Worm (Caenorhabditis elegans) whole organism, L4 larva: ENCODE results near the gene F19F10.3.

Experiments
- F10B5.3 ChIP-seq: sonication (generic microtip); optimal IDR thresholded peaks from 2 replicates; lab custom pipeline; 2016; ENCODE audit warnings: mild to moderate bottlenecking, missing genetic modification characterization, missing compliant biosample characterization
- F44E2.7 ChIP-seq: fragments of 200-800 bp; sonication (Bioruptor generic); IDR thresholded peaks from 2 replicates; pipeline ENCODE4 v2.1.2; 2022; ENCODE audit warnings: missing genetic modification characterization, missing compliant biosample characterization
- F49E8.2 ChIP-seq: sonication (generic microtip); optimal IDR thresholded peaks from 2 replicates; lab custom pipeline; 2016; ENCODE audit warnings: missing compliant biosample characterization, mild to moderate bottlenecking, missing genetic modification characterization, borderline replicate concordance
- Y48G9A.11 ChIP-seq: fragments of 200-800 bp; sonication (Bioruptor generic); IDR thresholded peaks from 2 replicates; pipeline ENCODE4 v1.3.6; 2022; ENCODE audit warnings: missing genetic modification reagents, missing genetic modification characterization, missing compliant biosample characterization
- ZK337.2 ChIP-seq: fragments of 200-800 bp; sonication (Bioruptor generic); IDR thresholded peaks from 2 replicates; pipeline ENCODE4 v1.3.6; 2022; ENCODE audit warnings: missing genetic modification reagents, missing genetic modification characterization, missing compliant biosample characterization
- ZK546.5 ChIP-seq, 2 experiments: sonication (generic microtip); optimal IDR thresholded peaks; 2 replicates each; lab custom pipeline; 2017; ENCODE audit warnings: missing biosample characterization in 2 of 2, missing genetic modification characterization in 2 of 2
- aly-2 ChIP-seq: sonication (generic microtip); optimal IDR thresholded peaks from 2 replicates; lab custom pipeline; 2018; ENCODE audit warnings: missing biosample characterization, missing genetic modification characterization
- arid-1 ChIP-seq: fragments of 200-800 bp; sonication (Bioruptor generic); conservative IDR thresholded peaks from 2 replicates; pipeline ENCODE4 v1.3.6; 2022; ENCODE audit warnings: missing genetic modification reagents, missing genetic modification characterization, missing compliant biosample characterization
- ceh-62 ChIP-seq: sonication (generic microtip); optimal IDR thresholded peaks from 2 replicates; lab custom pipeline; 2017; ENCODE audit warnings: missing biosample characterization, missing genetic modification characterization
- ctbp-1 ChIP-seq: fragments of 200-800 bp; sonication (Bioruptor generic); IDR thresholded peaks from 2 replicates; pipeline ENCODE4 v1.3.6; 2022; ENCODE audit warnings: missing genetic modification reagents, missing genetic modification characterization, missing compliant biosample characterization
- daf-12 ChIP-seq: fragments of 150-350 bp; optimal IDR thresholded peaks from 2 replicates; lab custom pipeline; 2014; ENCODE audit warnings: missing biosample characterization, missing genetic modification reagents, missing genetic modification characterization
- daf-16 ChIP-seq, 3 experiments: sonication (generic microtip); optimal IDR thresholded peaks; 2 replicates each; lab custom pipeline; 2016 to 2017; ENCODE audit warnings: missing genetic modification characterization in 3 of 3, missing genetic modification reagents in 3 of 3, mild to moderate bottlenecking in 2 of 3, missing compliant biosample characterization in 2 of 3, missing biosample characterization in 1 of 3, moderate library complexity in 1 of 3
- daf-8 ChIP-seq: fragments of 200-800 bp; sonication (Bioruptor generic); IDR thresholded peaks from 2 replicates; pipeline ENCODE4 v1.3.6; 2022; ENCODE audit warnings: missing genetic modification characterization, missing compliant biosample characterization
- dpl-1 ChIP-seq: fragments of 150-350 bp; optimal IDR thresholded peaks from 2 replicates; lab custom pipeline; 2014; ENCODE audit warnings: missing biosample characterization, missing genetic modification reagents, missing genetic modification characterization
- dve-1 ChIP-seq: sonication (generic microtip); optimal IDR thresholded peaks from 2 replicates; lab custom pipeline; 2017; ENCODE audit warnings: antibody characterized with exemption, mild to moderate bottlenecking, missing genetic modification characterization, missing compliant biosample characterization; ENCODE audit not compliant: insufficient read depth
- fkh-10 ChIP-seq: fragments of 150-350 bp; optimal IDR thresholded peaks from 2 replicates; lab custom pipeline; 2014; ENCODE audit warnings: missing biosample characterization, missing genetic modification reagents, missing genetic modification characterization
- fos-1 ChIP-seq: fragments of 150-350 bp; optimal IDR thresholded peaks from 2 replicates; lab custom pipeline; 2014; ENCODE audit warnings: missing biosample characterization, missing genetic modification characterization
- gei-8 ChIP-seq: fragments of 200-800 bp; sonication (Bioruptor generic); optimal IDR thresholded peaks from 2 replicates; lab custom pipeline; 2018; ENCODE audit warnings: mild to moderate bottlenecking, missing genetic modification characterization, missing compliant biosample characterization
- jun-1 ChIP-seq: fragments of 150-350 bp; optimal IDR thresholded peaks from 2 replicates; lab custom pipeline; 2014; ENCODE audit warnings: missing biosample characterization, missing genetic modification reagents, missing genetic modification characterization
- lin-1 ChIP-seq: fragments of 200-800 bp; sonication (Bioruptor generic); IDR thresholded peaks from 2 replicates; pipeline ENCODE4 v1.3.6; 2022; ENCODE audit warnings: missing genetic modification reagents, missing genetic modification characterization, missing compliant biosample characterization
- lin-13 ChIP-seq: fragments of 150-350 bp; optimal IDR thresholded peaks from 2 replicates; lab custom pipeline; 2014; ENCODE audit warnings: missing biosample characterization, missing genetic modification reagents, missing genetic modification characterization
- lin-15B ChIP-seq: fragments of 150-350 bp; sonication (generic microtip); optimal IDR thresholded peaks from 3 replicates; lab custom pipeline; 2014; ENCODE audit warnings: missing biosample characterization, missing genetic modification characterization
- lin-38 ChIP-seq: fragments of 200-800 bp; sonication (Bioruptor generic); IDR thresholded peaks from 2 replicates; pipeline ENCODE4 v1.3.6; 2022; ENCODE audit warnings: missing genetic modification reagents, missing genetic modification characterization, missing compliant biosample characterization
- lsy-2 ChIP-seq, 2 experiments: fragments of 150-350 bp in 1 of 2; sonication (generic microtip) in 1 of 2; optimal IDR thresholded peaks; 2 replicates each; lab custom pipeline; 2014 to 2017; ENCODE audit warnings: missing biosample characterization in 2 of 2, missing genetic modification characterization in 2 of 2
- madf-5 ChIP-seq, 2 experiments: fragments of 200-800 bp; sonication (Bioruptor generic); IDR thresholded peaks; 2 replicates each; pipeline ENCODE4 v1.3.6; 2022; ENCODE audit warnings: missing compliant biosample characterization in 2 of 2, missing genetic modification characterization in 2 of 2
- mdl-1 ChIP-seq, 2 experiments: fragments of 150-350 bp in 1 of 2; sonication (generic microtip) in 1 of 2; optimal IDR thresholded peaks; 2 replicates each; lab custom pipeline; 2014 to 2017; ENCODE audit warnings: missing biosample characterization in 2 of 2, missing genetic modification characterization in 2 of 2
- mdt-29 ChIP-seq: fragments of 200-800 bp; sonication (Bioruptor generic); IDR thresholded peaks from 2 replicates; pipeline ENCODE4 v1.3.6; 2022; ENCODE audit warnings: missing genetic modification reagents, missing genetic modification characterization, missing compliant biosample characterization
- mep-1 ChIP-seq: fragments of 150-350 bp; sonication (generic microtip); optimal IDR thresholded peaks from 3 replicates; lab custom pipeline; 2014; ENCODE audit warnings: missing biosample characterization, missing genetic modification characterization
- mes-2 ChIP-seq: sonication (generic microtip); optimal IDR thresholded peaks from 2 replicates; lab custom pipeline; 2016; ENCODE audit warnings: missing genotype, mild to moderate bottlenecking, missing genetic modification characterization, missing compliant biosample characterization; ENCODE audit not compliant: poor library complexity, severe bottlenecking
- mxl-2 ChIP-seq: fragments of 200-800 bp; sonication (Bioruptor generic); conservative IDR thresholded peaks from 2 replicates; pipeline ENCODE4 v1.3.6; 2022; ENCODE audit warnings: missing genetic modification reagents, missing genetic modification characterization, missing compliant biosample characterization
- mxl-3 ChIP-seq: fragments of 200-800 bp; sonication (Bioruptor generic); optimal IDR thresholded peaks from 2 replicates; lab custom pipeline; 2018; ENCODE audit warnings: mild to moderate bottlenecking, missing genetic modification characterization, missing compliant biosample characterization
- nhr-10 ChIP-seq: fragments of 150-350 bp; optimal IDR thresholded peaks from 2 replicates; lab custom pipeline; 2014; ENCODE audit warnings: missing biosample characterization, missing genetic modification characterization
- nhr-111 ChIP-seq: fragments of 200-800 bp; sonication (Bioruptor generic); optimal IDR thresholded peaks from 2 replicates; lab custom pipeline; 2018; ENCODE audit warnings: mild to moderate bottlenecking, missing genetic modification characterization, missing compliant biosample characterization
- nhr-77 ChIP-seq: fragments of 150-350 bp; optimal IDR thresholded peaks from 2 replicates; lab custom pipeline; 2014; ENCODE audit warnings: missing biosample characterization, missing genetic modification characterization
- pha-4 ChIP-seq, 2 experiments: fragments of 150-350 bp in 1 of 2; fragments of 200-800 bp in 1 of 2; sonication (Bioruptor generic) in 1 of 2; IDR thresholded peaks in 1 of 2; optimal IDR thresholded peaks in 1 of 2; 2 replicates each; pipeline versions ENCODE4 v1.3.6 to Lab custom; 2014 to 2022; ENCODE audit warnings: missing genetic modification characterization in 2 of 2, missing genetic modification reagents in 2 of 2, missing biosample characterization in 1 of 2, missing compliant biosample characterization in 1 of 2
- set-16 ChIP-seq: fragments of 200-800 bp; sonication (Bioruptor generic); IDR thresholded peaks from 2 replicates; pipeline ENCODE4 v1.3.6; 2022; ENCODE audit warnings: missing genetic modification reagents, missing genetic modification characterization, missing compliant biosample characterization
- snpc-1.2 ChIP-seq: fragments of 200-800 bp; sonication (Bioruptor generic); IDR thresholded peaks from 2 replicates; pipeline ENCODE4 v1.3.6; 2022; ENCODE audit warnings: missing genetic modification reagents, missing genetic modification characterization, missing compliant biosample characterization
- spr-1 ChIP-seq: sonication (generic microtip); optimal IDR thresholded peaks from 2 replicates; lab custom pipeline; 2016; ENCODE audit warnings: mild to moderate bottlenecking, missing genetic modification characterization, missing compliant biosample characterization
- tra-1 ChIP-seq: fragments of 200-800 bp; sonication (Bioruptor generic); IDR thresholded peaks from 2 replicates; pipeline ENCODE4 v1.3.6; 2022; ENCODE audit warnings: missing genetic modification reagents, missing genetic modification characterization, missing compliant biosample characterization
- unc-130 ChIP-seq: sonication (generic microtip); optimal IDR thresholded peaks from 2 replicates; lab custom pipeline; 2016; ENCODE audit warnings: missing genetic modification reagents, missing genetic modification characterization, missing compliant biosample characterization
- vab-7 ChIP-seq: fragments of 200-800 bp; sonication (Bioruptor generic); IDR thresholded peaks from 2 replicates; pipeline ENCODE4 v1.3.6; 2022; ENCODE audit warnings: missing genetic modification reagents, missing genetic modification characterization, missing compliant biosample characterization
- zip-11 ChIP-seq: fragments of 200-800 bp; sonication (Bioruptor generic); IDR thresholded peaks from 2 replicates; pipeline ENCODE4 v1.3.6; 2022; ENCODE audit warnings: missing genetic modification characterization, missing compliant biosample characterization
- zip-2 ChIP-seq: fragments of 150-350 bp; optimal IDR thresholded peaks from 2 replicates; lab custom pipeline; 2014; ENCODE audit warnings: missing biosample characterization, missing genetic modification characterization

F19F10.3 gene

DNA sequence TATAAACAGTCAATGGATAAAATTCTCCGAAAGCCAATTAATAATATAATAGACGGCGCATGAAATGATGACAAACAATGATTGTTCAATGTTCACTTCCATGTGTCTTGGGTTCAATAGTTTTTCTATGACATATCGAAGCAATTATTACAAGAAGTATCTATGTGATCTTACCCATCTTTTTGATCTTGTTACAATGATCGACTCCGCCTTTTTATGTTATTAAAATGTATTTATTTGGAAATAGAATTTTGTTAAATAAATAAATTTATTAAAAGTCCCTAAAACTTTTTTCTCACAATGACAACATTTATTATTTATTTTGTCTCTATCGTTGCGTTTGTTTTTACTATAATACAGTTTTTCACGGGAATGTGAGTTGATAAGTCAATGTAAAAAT, 22.1 kb upstream of the F19F10.3 start, which contains the start of gene swt-2:
swt-2 (plus strand) TSS at position 301 of the 400 bp plus-strand sequence.
- TF ChIP-seq spr-1 (no peak), daf-12 (no peak), pha-4 (GFP tag; IDR thresholded peaks at IDR 0.05; lab: Robert Waterston, UW) (no peak), pha-4 (tag; optimal IDR thresholded peaks at IDR 0.05; lab: Kevin White, UChicago) (no peak), F49E8.2 (tag; lab: Kevin White, UChicago) (no peak), arid-1 (GFP tag; lab: Robert Waterston, UW) (no peak), ctbp-1 (GFP tag; lab: Robert Waterston, UW) (no peak), vab-7 (GFP tag; lab: Robert Waterston, UW) (no peak), lsy-2 (tag; optimal IDR thresholded peaks at IDR 0.05; lab: Kevin White, UChicago) (no peak), mxl-3 (GFP tag; lab: Kevin White, UChicago) (no peak), mes-2 (tag; lab: Kevin White, UChicago) (no peak), madf-5 (GFP tag; IDR thresholded peaks at IDR 0.05; lab: Robert Waterston, UW) (no peak), set-16 (GFP tag; lab: Robert Waterston, UW) (no peak), daf-8 (GFP tag; lab: Robert Waterston, UW) (no peak), tra-1 (GFP tag; lab: Robert Waterston, UW) (no peak), mep-1 (tag; lab: Kevin White, UChicago) (no peak), lin-1 (GFP tag; lab: Robert Waterston, UW) (no peak), Y48G9A.11 (GFP tag; lab: Robert Waterston, UW) (no peak)

ce11 chrV:7532947-7533346, 19.0 kb upstream of the F19F10.3 start, which contains the start of gene C54F6.3:
TSS of gene C54F6.3 (plus strand) at chrV:7533247.
- TF ChIP-seq dve-1 (no peak), mdt-29 (GFP tag; lab: Robert Waterston, UW) (no peak), dpl-1 (no peak), aly-2 (tag; lab: Kevin White, UChicago) (no peak), fkh-10 (GFP tag; lab: Kevin White, UChicago) (no peak), mxl-2 (GFP tag; lab: Robert Waterston, UW) (no peak), ZK337.2 (GFP tag; lab: Robert Waterston, UW) (no peak)
- TF ChIP-seq, all 104 proteins: peak for 0

ce11 chrV:7538018-7538417, 13.9 kb upstream of the F19F10.3 start, which contains the start of gene C54F6.12:
TSS of gene C54F6.12 (minus strand) at chrV:7538118.
- no peak for TF ChIP-seq ceh-62 (tag; lab: Kevin White, UChicago)
- TF ChIP-seq F10B5.3 (tag; lab: Kevin White, UChicago) = no peak
- no peak for TF ChIP-seq daf-12
- TF ChIP-seq zip-11 = no peak
- TF ChIP-seq dve-1 = no peak
- no peak for TF ChIP-seq F44E2.7 (GFP tag; lab: Robert Waterston, UW)
- TF ChIP-seq fkh-10 (GFP tag; lab: Kevin White, UChicago) = no peak
- no peak for TF ChIP-seq lin-38

- no peak for TF ChIP-seq zip-2 (tag; lab: Kevin White, UChicago)
- no peak for TF ChIP-seq jun-1
- TF ChIP-seq daf-12 = no peak
- TF ChIP-seq fos-1 (tag; lab: Kevin White, UChicago) = no peak
- TF ChIP-seq mdt-29 (GFP tag; lab: Robert Waterston, UW) = no peak
- TF ChIP-seq dpl-1 = no peak
- no peak for TF ChIP-seq ZK546.5 (tag; optimal IDR thresholded peaks at IDR 0.05; lab: Kevin White, UChicago)
- no peak for TF ChIP-seq daf-16 (GFP tag; optimal IDR thresholded peaks at IDR 0.05; lab: Kevin White, UChicago)
- no peak for TF ChIP-seq daf-16 (tag; optimal IDR thresholded peaks at IDR 0.05; lab: Kevin White, UChicago)
- TF ChIP-seq gei-8 (GFP tag; lab: Kevin White, UChicago) = no peak
- no peak for TF ChIP-seq mep-1 (tag; lab: Kevin White, UChicago)
- no peak for TF ChIP-seq nhr-111 (GFP tag; lab: Kevin White, UChicago)
- TF ChIP-seq lin-13 (GFP tag; lab: Kevin White, UChicago) = no peak
- TF ChIP-seq nhr-10 (tag; lab: Kevin White, UChicago) = no peak
- no peak for TF ChIP-seq lin-15B
- no peak for TF ChIP-seq mdl-1 (tag; optimal IDR thresholded peaks at IDR 0.05; lab: Kevin White, UChicago)
- TF ChIP-seq snpc-1.2 = no peak
- TF ChIP-seq unc-130 = no peak
- no peak for TF ChIP-seq nhr-77 (tag; lab: Kevin White, UChicago)
- TF ChIP-seq, all 104 proteins: peak for 0
Observed at ce11 chrV:7539015-7539414, 12.9 kb upstream of the F19F10.3 start, which contains the start of gene srh-268. TSS of gene srh-268 (plus strand) at chrV:7539315.
